Worm (Caenorhabditis elegans) whole organism, midembryonic: ENCODE results near the gene srx-105.

ENCODE experiments used
- T22C8.4 ChIP-seq: fragments of 200-800 bp; sonication (Bioruptor generic); IDR thresholded peaks from 2 replicates; pipeline ENCODE4 v1.3.6; 2022; ENCODE audit warnings: missing genetic modification characterization, missing compliant biosample characterization
- cog-1 ChIP-seq: sonication (generic microtip); optimal IDR thresholded peaks from 2 replicates; lab custom pipeline; 2016; ENCODE audit warnings: missing genetic modification characterization, missing compliant biosample characterization
- flt-1 ChIP-seq: fragments of 200-800 bp; sonication (Bioruptor generic); IDR thresholded peaks from 2 replicates; pipeline ENCODE4 v1.3.6; 2022; ENCODE audit warnings: missing genetic modification characterization, missing compliant biosample characterization
- klf-2 ChIP-seq: fragments of 200-800 bp; sonication (Bioruptor generic); conservative IDR thresholded peaks from 2 replicates; pipeline ENCODE4 v1.3.6; 2022; ENCODE audit warnings: missing genetic modification reagents, missing genetic modification characterization, missing compliant biosample characterization
- med-1 ChIP-seq: sonication (generic microtip); optimal IDR thresholded peaks from 2 replicates; lab custom pipeline; 2017; ENCODE audit warnings: missing genetic modification characterization, mild to moderate bottlenecking, missing compliant biosample characterization, antibody characterized with exemption, missing genetic modification reagents; ENCODE audit not compliant: insufficient read depth
- ref-1 ChIP-seq: fragments of 200-800 bp; sonication (Bioruptor generic); conservative IDR thresholded peaks from 2 replicates; pipeline ENCODE4 v1.3.6; 2022; ENCODE audit warnings: missing genetic modification reagents, missing genetic modification characterization, missing compliant biosample characterization
- tab-1 ChIP-seq: fragments of 200-800 bp; sonication (Bioruptor generic); IDR thresholded peaks from 2 replicates; pipeline ENCODE4 v1.3.6; 2022; ENCODE audit warnings: missing genetic modification characterization, missing compliant biosample characterization
- ztf-23 ChIP-seq: fragments of 200-800 bp; sonication (Bioruptor generic); IDR thresholded peaks from 2 replicates; pipeline ENCODE4 v1.3.6; 2022; ENCODE audit warnings: missing genetic modification reagents, missing genetic modification characterization, missing compliant biosample characterization
- ztf-29 ChIP-seq: fragments of 200-800 bp; sonication (Bioruptor generic); IDR thresholded peaks from 2 replicates; pipeline ENCODE4 v1.3.6; 2022; ENCODE audit warnings: missing genetic modification reagents, missing genetic modification characterization, missing compliant biosample characterization

srx-105 gene

DNA sequence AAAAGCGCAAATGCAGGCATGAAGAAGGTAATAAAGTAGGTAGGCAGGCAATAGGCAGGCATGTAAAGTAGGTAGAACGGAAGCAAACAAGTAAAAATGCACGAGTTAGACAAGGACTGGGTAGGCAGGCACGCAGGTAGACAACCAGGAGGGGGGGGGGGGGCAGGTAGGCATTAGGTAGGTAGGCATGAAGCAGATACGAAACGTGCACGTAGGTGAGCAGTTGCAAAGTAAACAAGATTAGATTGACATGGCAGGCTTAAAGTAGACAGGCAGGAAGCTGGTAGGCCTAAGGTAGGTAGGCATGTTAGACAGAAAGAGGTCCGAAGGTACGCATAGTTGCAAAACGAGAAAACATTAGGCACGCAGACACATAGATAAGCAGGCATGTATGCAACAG, 22.2 kb downstream of the srx-105 start:
- TF ChIP-seq cog-1 (tag; lab: Kevin White, UChicago), result no peak
- no peak for TF ChIP-seq klf-2 (GFP tag; lab: Robert Waterston, UW)
- TF ChIP-seq ztf-23 (GFP tag; lab: Robert Waterston, UW), result no peak
- TF ChIP-seq T22C8.4, result no peak
- no peak for TF ChIP-seq ztf-29 (GFP tag; lab: Robert Waterston, UW)
- no peak for TF ChIP-seq ref-1 (GFP tag; lab: Robert Waterston, UW)
- TF ChIP-seq med-1 (GFP tag; lab: Kevin White, UChicago), result no peak
- TF ChIP-seq flt-1 (GFP tag; lab: Robert Waterston, UW), result no peak

- TF ChIP-seq cog-1 (tag; lab: Kevin White, UChicago) (no peak), klf-2 (GFP tag; lab: Robert Waterston, UW) (no peak), flt-1 (GFP tag; lab: Robert Waterston, UW) (no peak), med-1 (GFP tag; lab: Kevin White, UChicago) (no peak), ztf-23 (GFP tag; lab: Robert Waterston, UW) (no peak), ztf-29 (GFP tag; lab: Robert Waterston, UW) (no peak), T22C8.4 (no peak), ref-1 (GFP tag; lab: Robert Waterston, UW) (no peak), tab-1 (GFP tag; lab: Robert Waterston, UW) (no peak)
Measured at ce11 chrII:3675176-3675575, 26.0 kb downstream of the srx-105 start, which contains the start of gene F19B10.2. TSS of gene F19B10.2 (plus strand) at chrII:3675476.

DNA sequence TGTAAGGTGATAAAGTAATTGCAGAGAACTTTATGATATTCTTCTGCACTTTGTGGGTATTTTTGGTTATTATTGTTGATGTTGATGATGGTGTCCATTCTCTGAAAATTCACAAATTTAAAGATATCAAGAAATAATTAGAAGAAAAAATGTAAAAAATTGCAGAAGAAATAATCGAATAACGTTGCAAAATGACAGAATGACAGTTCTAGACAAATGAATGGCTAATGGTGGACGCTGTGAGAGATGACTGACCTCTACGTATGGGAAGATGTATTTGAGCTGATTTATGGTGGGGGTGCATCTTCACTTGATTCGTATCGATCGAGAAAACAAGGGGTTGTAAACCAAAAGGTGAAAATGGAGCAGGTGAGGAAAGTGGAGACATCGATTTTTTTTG, 27.7 kb downstream of the srx-105 start, which contains the start of gene sea-1:
Gene sea-1, minus strand, starts transcription at position 101 of the 400 bp plus-strand sequence.
- no peak for TF ChIP-seq flt-1 (GFP tag; lab: Robert Waterston, UW)
- TF ChIP-seq T22C8.4, result no peak
- TF ChIP-seq ztf-23 (GFP tag; lab: Robert Waterston, UW), result no peak
- no peak for TF ChIP-seq ref-1 (GFP tag; lab: Robert Waterston, UW)
- no peak for TF ChIP-seq cog-1 (tag; lab: Kevin White, UChicago)
- TF ChIP-seq klf-2 (GFP tag; lab: Robert Waterston, UW), result no peak
- no peak for TF ChIP-seq tab-1 (GFP tag; lab: Robert Waterston, UW)
- no peak for TF ChIP-seq med-1 (GFP tag; lab: Kevin White, UChicago)
- TF ChIP-seq ztf-29 (GFP tag; lab: Robert Waterston, UW), result no peak

- TF ChIP-seq flt-1 (GFP tag; lab: Robert Waterston, UW) (no peak), T22C8.4 (no peak)
Measured at ce11 chrII:3670956-3671355, 30.2 kb downstream of the srx-105 start, which contains the start of gene srx-98. TSS of gene srx-98 (minus strand) at chrII:3671056.

DNA sequence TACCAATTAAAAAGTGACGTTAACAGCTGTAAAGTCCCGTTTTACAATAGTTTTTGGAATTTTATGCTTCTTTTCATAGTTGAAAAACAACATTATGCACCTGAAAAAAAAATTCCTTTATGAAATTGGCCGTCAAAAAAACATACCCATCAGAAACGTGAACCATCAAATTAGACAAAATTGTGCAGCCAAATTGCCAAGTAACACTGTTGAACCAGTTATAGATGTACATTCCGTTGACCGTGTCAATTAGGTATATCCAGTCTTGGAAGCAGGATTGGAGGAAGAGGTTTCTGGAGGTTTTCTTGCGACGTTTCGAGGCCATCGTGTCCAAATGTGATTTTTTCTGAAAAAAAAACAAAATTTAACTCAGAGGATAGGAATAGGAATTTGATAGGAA, 31.9 kb downstream of the srx-105 start, which contains the start of gene srx-97:
Gene srx-97, minus strand, starts transcription at position 101 of the 400 bp plus-strand sequence.
- TF ChIP-seq ztf-29 (GFP tag; lab: Robert Waterston, UW) (no peak), klf-2 (GFP tag; lab: Robert Waterston, UW) (no peak), cog-1 (tag; lab: Kevin White, UChicago) (no peak), flt-1 (GFP tag; lab: Robert Waterston, UW) (no peak), ref-1 (GFP tag; lab: Robert Waterston, UW) (no peak), med-1 (GFP tag; lab: Kevin White, UChicago) (no peak), ztf-23 (GFP tag; lab: Robert Waterston, UW) (no peak), tab-1 (GFP tag; lab: Robert Waterston, UW) (no peak), T22C8.4 (no peak)

DNA sequence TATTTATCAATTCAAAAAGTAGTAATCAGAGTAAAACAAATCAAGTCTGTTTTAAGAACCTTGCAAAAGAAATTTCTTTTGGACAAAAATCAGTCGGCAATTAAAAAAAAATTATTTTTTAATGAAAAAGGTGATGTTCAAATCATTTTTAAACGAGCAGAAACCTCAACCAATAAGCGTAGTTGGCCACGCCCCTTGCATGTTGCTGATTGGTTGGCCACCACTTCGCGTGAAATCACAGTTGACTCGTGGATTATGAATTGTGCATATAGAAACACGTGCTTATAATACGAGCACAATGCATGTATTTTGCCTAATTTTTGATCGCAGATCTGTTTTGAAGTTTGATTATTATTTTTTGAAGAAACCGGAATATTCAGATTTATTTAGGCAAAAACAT, 36.0 kb downstream of the srx-105 start:
- TF ChIP-seq flt-1 (GFP tag; lab: Robert Waterston, UW) (no peak), klf-2 (GFP tag; lab: Robert Waterston, UW) (no peak), cog-1 (tag; lab: Kevin White, UChicago) (no peak), med-1 (GFP tag; lab: Kevin White, UChicago) (no peak), ref-1 (GFP tag; lab: Robert Waterston, UW) (no peak), ztf-23 (GFP tag; lab: Robert Waterston, UW) (no peak), tab-1 (GFP tag; lab: Robert Waterston, UW) (no peak), T22C8.4 (no peak), ztf-29 (GFP tag; lab: Robert Waterston, UW) (no peak)

DNA sequence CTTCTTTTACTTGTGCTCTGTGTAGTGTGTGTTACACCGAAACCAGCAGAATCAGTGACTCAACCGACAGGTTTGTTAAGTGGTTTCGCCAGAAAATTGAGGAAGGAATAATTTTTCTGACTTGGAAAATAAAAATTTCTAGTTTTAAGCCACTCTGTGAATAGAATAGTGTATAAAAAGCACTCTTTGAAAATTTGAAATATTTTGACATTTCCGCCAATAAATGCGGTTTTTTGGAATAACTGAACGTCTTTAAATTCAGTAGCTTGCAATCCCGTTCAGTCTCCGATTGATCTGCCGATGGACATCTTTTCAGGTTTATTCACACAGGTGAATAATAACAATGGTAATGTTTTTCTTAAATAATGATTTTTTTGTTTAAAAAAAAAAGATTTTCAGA, 36.7 kb downstream of the srx-105 start, which contains the start of gene F19B10.3:
Gene F19B10.3, plus strand, starts transcription at position 301 of the 400 bp plus-strand sequence.
- no peak for TF ChIP-seq T22C8.4
- no peak for TF ChIP-seq cog-1 (tag; lab: Kevin White, UChicago)

DNA sequence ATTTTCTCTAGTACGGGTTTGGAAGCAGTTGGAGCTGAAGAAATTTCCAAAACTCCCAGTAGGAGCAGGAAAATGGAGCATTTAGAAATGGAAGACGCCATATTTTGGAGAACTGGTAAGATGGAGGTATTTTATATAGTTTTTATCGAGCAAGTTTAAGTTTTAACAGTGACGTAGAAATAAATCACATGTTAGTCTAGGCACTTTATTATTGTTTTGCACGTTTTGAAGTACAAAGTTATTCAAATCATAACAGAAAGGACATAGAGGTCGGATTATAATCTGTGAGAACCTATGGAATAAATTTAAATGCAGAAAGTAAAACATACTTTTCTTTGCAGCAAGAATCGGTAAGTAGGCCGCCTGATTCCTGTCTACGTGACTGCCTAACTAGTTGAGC, 37.4 kb downstream of the srx-105 start, which contains the start of gene F19B10.6:
Gene F19B10.6, minus strand, starts transcription at position 101 of the 400 bp plus-strand sequence.
- TF ChIP-seq ztf-23 (GFP tag; lab: Robert Waterston, UW) (no peak), klf-2 (GFP tag; lab: Robert Waterston, UW) (no peak), ztf-29 (GFP tag; lab: Robert Waterston, UW) (no peak), ref-1 (GFP tag; lab: Robert Waterston, UW) (no peak), cog-1 (tag; lab: Kevin White, UChicago) (no peak), med-1 (GFP tag; lab: Kevin White, UChicago) (no peak), flt-1 (GFP tag; lab: Robert Waterston, UW) (no peak), tab-1 (GFP tag; lab: Robert Waterston, UW) (no peak), T22C8.4 (no peak)

- TF ChIP-seq flt-1 (GFP tag; lab: Robert Waterston, UW) (no peak), tab-1 (GFP tag; lab: Robert Waterston, UW) (no peak), cog-1 (tag; lab: Kevin White, UChicago) (no peak), ztf-23 (GFP tag; lab: Robert Waterston, UW) (no peak), ref-1 (GFP tag; lab: Robert Waterston, UW) (no peak), T22C8.4 (no peak), med-1 (GFP tag; lab: Kevin White, UChicago) (no peak), ztf-29 (GFP tag; lab: Robert Waterston, UW) (no peak), klf-2 (GFP tag; lab: Robert Waterston, UW) (no peak)
Measured at ce11 chrII:3661932-3662331, 39.3 kb downstream of the srx-105 start, which contains the start of gene F19B10.13. TSS of gene F19B10.13 (plus strand) at chrII:3662274.
